Worm (Caenorhabditis elegans): ENCODE results near the gene str-118.

DNA sequence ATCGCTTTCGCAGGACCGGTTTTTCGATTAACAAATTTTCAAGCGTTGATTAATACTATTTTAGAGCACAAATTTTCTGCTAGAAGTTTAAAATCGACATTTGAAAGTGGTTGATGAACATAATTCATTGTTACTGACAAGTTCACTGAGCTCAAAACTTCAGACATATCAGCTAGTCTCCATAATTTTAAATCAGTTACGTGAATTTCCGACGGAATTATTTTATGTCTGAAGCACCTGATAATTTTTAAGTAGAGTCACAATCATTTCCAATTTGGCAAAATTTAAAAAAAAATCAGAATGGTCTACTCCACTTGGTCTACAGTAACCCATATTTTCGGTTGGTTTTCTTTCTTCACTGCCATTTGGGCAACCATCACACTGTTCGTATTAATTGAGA, at the start of gene str-118:
- TF ChIP-seq snpc-4 (tag; optimal IDR thresholded peaks at IDR 0.05) (no peak), skn-1 (tag; optimal IDR thresholded peaks at IDR 0.05) (no peak), zag-1 (tag; optimal IDR thresholded peaks at IDR 0.05) (no peak), unc-39 (tag; optimal IDR thresholded peaks at IDR 0.05) (no peak), nhr-12 (tag; optimal IDR thresholded peaks at IDR 0.05) (no peak), nhr-11 (tag; optimal IDR thresholded peaks at IDR 0.05) (no peak), nfya-1 (tag; optimal IDR thresholded peaks at IDR 0.05; ENCODE audit: insufficient read depth) (no peak), nhr-76 (tag; optimal IDR thresholded peaks at IDR 0.05) (no peak)
